Worm (Caenorhabditis elegans): ENCODE data around the gene ttr-57.

- TF ChIP-seq dmd-4 (tag; optimal IDR thresholded peaks at IDR 0.05; ENCODE audit: borderline replicate concordance) (no peak), ceh-22 (tag; optimal IDR thresholded peaks at IDR 0.05) (no peak), unc-86 (tag; optimal IDR thresholded peaks at IDR 0.05) (no peak), ama-1 (optimal IDR thresholded peaks at IDR 0.05) (no peak), elt-2 (tag; optimal IDR thresholded peaks at IDR 0.05) (no peak), nhr-232 (tag; optimal IDR thresholded peaks at IDR 0.05) (no peak), hlh-8 (tag; optimal IDR thresholded peaks at IDR 0.05) (no peak)
These were observed 20.4 kb downstream of the ttr-57 start for ce11 chrV:20625260-20625659.
